Fruit fly (Drosophila melanogaster) whole organism, wandering third instar larva: ENCODE measurements around the gene CG15382.

Experiments
- Abd-B ChIP-seq: fragments of >200 bp; optimal IDR thresholded peaks from 2 replicates; lab custom pipeline; 2017; ENCODE audit warnings: missing biosample characterization, missing genetic modification characterization
- CG9705 ChIP-seq: fragments of 200-800 bp; sonication (Bioruptor generic); optimal IDR thresholded peaks from 2 replicates; lab custom pipeline; 2018; ENCODE audit warnings: missing biosample characterization, mild to moderate bottlenecking, missing genetic modification characterization
- CrebA ChIP-seq: fragments of 200-800 bp; sonication (Bioruptor generic); optimal IDR thresholded peaks from 2 replicates; lab custom pipeline; 2016; ENCODE audit warnings: missing biosample characterization, mild to moderate bottlenecking, missing genetic modification characterization, borderline replicate concordance
- Dif ChIP-seq: fragments of 200-275, 200-300 bp; sonication (Bioruptor generic); optimal IDR thresholded peaks from 2 replicates; lab custom pipeline; 2018; ENCODE audit warnings: missing biosample characterization, missing genetic modification characterization; ENCODE audit not compliant: partially characterized antibody
- HLH106 ChIP-seq: fragments of 200-800 bp; optimal IDR thresholded peaks from 3 replicates; lab custom pipeline; 2019; ENCODE audit warnings: missing biosample characterization, mild to moderate bottlenecking, missing genetic modification characterization, moderate library complexity
- Hnf4 ChIP-seq: fragments of 200-800 bp; sonication (Bioruptor generic); optimal IDR thresholded peaks from 2 replicates; lab custom pipeline; 2016; ENCODE audit warnings: missing biosample characterization, mild to moderate bottlenecking, missing genetic modification characterization
- Hr78 ChIP-seq: fragments of >200 bp; optimal IDR thresholded peaks from 2 replicates; lab custom pipeline; 2017; ENCODE audit warnings: missing biosample characterization, missing genetic modification characterization
- Hr83 ChIP-seq: fragments of 200-300 bp; sonication (Bioruptor generic); optimal IDR thresholded peaks from 2 replicates; lab custom pipeline; 2016; ENCODE audit warnings: missing biosample characterization, mild to moderate bottlenecking, missing genetic modification characterization, moderate library complexity; ENCODE audit not compliant: poor library complexity, severe bottlenecking
- Jra ChIP-seq: sonication (Bioruptor generic); optimal IDR thresholded peaks from 2 replicates; lab custom pipeline; 2016; ENCODE audit warnings: missing biosample characterization, missing genetic modification characterization
- Mio ChIP-seq: sonication (Bioruptor generic); optimal IDR thresholded peaks from 2 replicates; lab custom pipeline; 2016; ENCODE audit warnings: missing biosample characterization, missing genetic modification characterization
- N ChIP-seq: fragments of >200 bp; optimal IDR thresholded peaks from 2 replicates; lab custom pipeline; 2018; ENCODE audit warnings: missing biosample characterization, missing external identifiers, missing genetic modification characterization
- Rel ChIP-seq, 2 experiments: fragments of 200-800 bp; sonication (Bioruptor generic) in 1 of 2; optimal IDR thresholded peaks; 2 replicates in 1 of 2; 3 replicates in 1 of 2; lab custom pipeline; 2016 to 2019; ENCODE audit warnings: mild to moderate bottlenecking in 2 of 2, missing biosample characterization in 2 of 2, missing genetic modification characterization in 2 of 2, moderate library complexity in 1 of 2
- Sp1 ChIP-seq: fragments of 200-800 bp; sonication (Bioruptor generic); optimal IDR thresholded peaks from 3 replicates; lab custom pipeline; 2019; ENCODE audit warnings: missing biosample characterization, mild to moderate bottlenecking, missing genetic modification characterization, moderate library complexity
- Vsx2 ChIP-seq: fragments of 200-300, 225-300 bp; sonication (Bioruptor generic); optimal IDR thresholded peaks from 2 replicates; lab custom pipeline; 2018; ENCODE audit warnings: missing biosample characterization, missing genetic modification characterization; ENCODE audit not compliant: partially characterized antibody
- br ChIP-seq: fragments of 200-800 bp; sonication (Bioruptor generic); optimal IDR thresholded peaks from 2 replicates; lab custom pipeline; 2016; ENCODE audit warnings: missing biosample characterization, missing genetic modification characterization
- brk ChIP-seq: fragments of 200-800 bp; sonication (Bioruptor generic); optimal IDR thresholded peaks from 2 replicates; lab custom pipeline; 2016; ENCODE audit warnings: missing biosample characterization, mild to moderate bottlenecking, missing genetic modification characterization
- dl ChIP-seq, 2 experiments: fragments of 175-275, 200-275 bp in 1 of 2; fragments of 200-275 bp in 1 of 2; sonication (Bioruptor generic); optimal IDR thresholded peaks; lab custom pipeline; 2018; ENCODE audit warnings: mild to moderate bottlenecking in 2 of 2, missing biosample characterization in 2 of 2, missing genetic modification characterization in 2 of 2, moderate library complexity in 2 of 2; ENCODE audit not compliant: partially characterized antibody in 2 of 2, insufficient read depth in 1 of 2
- dmrt93B ChIP-seq: fragments of 200-800 bp; sonication (Bioruptor generic); optimal IDR thresholded peaks from 2 replicates; lab custom pipeline; 2018; ENCODE audit warnings: missing biosample characterization, mild to moderate bottlenecking, missing genetic modification characterization
- dsf ChIP-seq: sonication (Bioruptor generic); optimal IDR thresholded peaks from 2 replicates; lab custom pipeline; 2016; ENCODE audit warnings: missing biosample characterization, missing genetic modification characterization, borderline replicate concordance
- ey ChIP-seq: fragments of 200-800 bp; sonication (Bioruptor generic); optimal IDR thresholded peaks from 2 replicates; lab custom pipeline; 2016; ENCODE audit warnings: missing biosample characterization, missing genetic modification characterization
- foxo ChIP-seq, 2 experiments: fragments of 200-800 bp; sonication (Bioruptor generic); optimal IDR thresholded peaks; 2 replicates in 1 of 2; 3 replicates in 1 of 2; lab custom pipeline; 2016 to 2017; ENCODE audit warnings: missing biosample characterization in 2 of 2, missing genetic modification characterization in 2 of 2
- fru ChIP-seq: fragments of 200-800 bp; sonication (Bioruptor generic); optimal IDR thresholded peaks from 3 replicates; lab custom pipeline; 2016; ENCODE audit warnings: missing biosample characterization, mild to moderate bottlenecking, missing genetic modification characterization
- h ChIP-seq: fragments of 200-800 bp; sonication (Bioruptor generic); optimal IDR thresholded peaks from 3 replicates; lab custom pipeline; 2016; ENCODE audit warnings: missing biosample characterization, mild to moderate bottlenecking, missing genetic modification characterization
- jim ChIP-seq: fragments of 175-275, 200-325 bp; sonication (Bioruptor generic); optimal IDR thresholded peaks from 2 replicates; lab custom pipeline; 2016; ENCODE audit warnings: missing biosample characterization, mild to moderate bottlenecking, missing genetic modification characterization
- lola ChIP-seq: fragments of >200 bp; optimal IDR thresholded peaks from 2 replicates; lab custom pipeline; 2017; ENCODE audit warnings: missing biosample characterization, missing genetic modification characterization
- psq ChIP-seq: fragments of 200-800 bp; sonication (Bioruptor generic); optimal IDR thresholded peaks from 3 replicates; lab custom pipeline; 2017; ENCODE audit warnings: missing biosample characterization, mild to moderate bottlenecking, missing genetic modification characterization, moderate library complexity
- rgr ChIP-seq: fragments of 200-800 bp; sonication (Bioruptor generic); optimal IDR thresholded peaks from 3 replicates; lab custom pipeline; 2016; ENCODE audit warnings: missing biosample characterization, mild to moderate bottlenecking, missing genetic modification characterization
- sage ChIP-seq: fragments of 200-800 bp; sonication (Bioruptor generic); optimal IDR thresholded peaks from 2 replicates; lab custom pipeline; 2016; ENCODE audit warnings: missing biosample characterization, mild to moderate bottlenecking, missing genetic modification characterization
- sv ChIP-seq: fragments of 200-800 bp; sonication (Bioruptor generic); optimal IDR thresholded peaks from 3 replicates; lab custom pipeline; 2016; ENCODE audit warnings: missing biosample characterization, missing genetic modification characterization
- tai ChIP-seq: sonication (Bioruptor generic); optimal IDR thresholded peaks from 2 replicates; lab custom pipeline; 2016; ENCODE audit warnings: missing biosample characterization, missing genetic modification characterization
- woc ChIP-seq: sonication (Bioruptor generic); optimal IDR thresholded peaks from 2 replicates; lab custom pipeline; 2016; ENCODE audit warnings: missing biosample characterization, mild to moderate bottlenecking, missing genetic modification characterization

CG15382 gene

dm6 chr2L:2202853-2203717 is 47.5 kb downstream of the CG15382 start:
- TF ChIP-seq lola (GFP tag; lab: Kevin White, UChicago) (no peak), Rel (GFP tag; optimal IDR thresholded peaks at IDR 0.05; lab: Kevin White, UChicago) (peak; percentile 42), Rel (tag; optimal IDR thresholded peaks at IDR 0.05; lab: Kevin White, UChicago) (peak; percentile 95), sv (GFP tag; lab: Kevin White, UChicago) (no peak), Abd-B (GFP tag; lab: Kevin White, UChicago) (no peak), CrebA (GFP tag; lab: Kevin White, UChicago) (peak; percentile 50), Hnf4 (GFP tag; lab: Kevin White, UChicago) (peak; percentile 37), Sp1 (peak; percentile 26), ey (GFP tag; lab: Kevin White, UChicago) (peak; percentile 27), dsf (GFP tag; lab: Kevin White, UChicago) (no peak), foxo (GFP tag; optimal IDR thresholded peaks at IDR 0.05; lab: Kevin White, UChicago) (peak in 1 of 2 experiments; percentile 44), Hr83 (GFP tag; lab: Kevin White, UChicago) (peak; percentile 78), Jra (GFP tag; lab: Kevin White, UChicago) (peak; percentile 64), HLH106 (peak; percentile 10), h (GFP tag; lab: Kevin White, UChicago) (peak; percentile 78), Dif (peak; percentile 93), jim (GFP tag; lab: Kevin White, UChicago) (peak; percentile 66), dmrt93B (no peak), dl (GFP tag; optimal IDR thresholded peaks at IDR 0.05; lab: Kevin White, UChicago; ENCODE audit: insufficient read depth in 1 of 2, partially characterized antibody in 2 of 2) (peak; percentile 68 to 85), brk (GFP tag; lab: Kevin White, UChicago) (no peak), woc (GFP tag; lab: Kevin White, UChicago) (no peak), N (GFP tag; lab: Kevin White, UChicago) (no peak), rgr (GFP tag; lab: Kevin White, UChicago) (peak; percentile 66), psq (GFP tag; lab: Kevin White, UChicago) (peak; percentile 97), tai (GFP tag; lab: Kevin White, UChicago) (peak; percentile 92), Vsx2 (GFP tag; lab: Kevin White, UChicago) (peak; percentile 77), Hr78 (GFP tag; lab: Kevin White, UChicago) (no peak), fru (GFP tag; lab: Kevin White, UChicago) (peak; percentile 91), br (peak; percentile 46), sage (peak; percentile 60)

- TF ChIP-seq sage (no peak), N (GFP tag; lab: Kevin White, UChicago) (no peak), Mio (no peak), lola (GFP tag; lab: Kevin White, UChicago) (no peak), sv (GFP tag; lab: Kevin White, UChicago) (no peak), foxo (GFP tag; optimal IDR thresholded peaks at IDR 0.05; lab: Kevin White, UChicago) (no peak), CG9705 (GFP tag; lab: Kevin White, UChicago) (no peak), Vsx2 (GFP tag; lab: Kevin White, UChicago) (no peak), CrebA (GFP tag; lab: Kevin White, UChicago) (no peak)
- TF ChIP-seq, all 38 proteins: peak for 0
Observed at dm6 chr2L:2206066-2206465, 50.5 kb downstream of the CG15382 start, which contains the start of gene CG31668. TSS of gene CG31668 (minus strand) at chr2L:2206166.
